Fruit fly (Drosophila melanogaster) whole organism, embryonic: ENCODE data around the gene Mul1.

ENCODE experiments used
- Ada2b ChIP-seq: fragments of 200-800 bp; sonication (Bioruptor generic); IDR thresholded peaks from 2 replicates; pipeline ENCODE4 v1.3.6; 2022; ENCODE audit warnings: missing biosample characterization, missing genetic modification characterization
- Atf6 ChIP-seq: fragments of 200-800 bp; sonication (Bioruptor generic); IDR thresholded peaks from 2 replicates; pipeline ENCODE4 v1.3.6; 2022; ENCODE audit warnings: missing biosample characterization, missing genetic modification characterization
- Blimp-1 ChIP-seq: fragments of 200-800 bp; sonication (Bioruptor generic); optimal IDR thresholded peaks from 3 replicates; lab custom pipeline; 2018; ENCODE audit warnings: missing biosample characterization, missing genetic modification characterization, mild to moderate bottlenecking, moderate library complexity, missing genetic modification reagents
- CG1024 ChIP-seq: fragments of 200-800 bp; sonication (Bioruptor generic); IDR thresholded peaks from 2 replicates; pipeline ENCODE4 v1.3.6; 2022; ENCODE audit warnings: missing biosample characterization, missing genetic modification characterization
- CG10274 ChIP-seq: fragments of 200-800 bp; sonication (Bioruptor generic); optimal IDR thresholded peaks from 3 replicates; lab custom pipeline; 2017; ENCODE audit warnings: missing biosample characterization, mild to moderate bottlenecking, missing genetic modification characterization
- CG11504 ChIP-seq: fragments of 200-800 bp; sonication (Bioruptor generic); optimal IDR thresholded peaks from 3 replicates; lab custom pipeline; 2019; ENCODE audit warnings: missing biosample characterization, mild to moderate bottlenecking, missing genetic modification characterization, moderate library complexity
- CG11696 ChIP-seq: fragments of 200-800 bp; sonication (Bioruptor generic); IDR thresholded peaks from 2 replicates; pipeline ENCODE4 v1.3.6; 2022; ENCODE audit warnings: missing biosample characterization, missing genetic modification characterization
- CG1233 ChIP-seq: fragments of 200-800 bp; sonication (Bioruptor generic); optimal IDR thresholded peaks from 4 replicates; lab custom pipeline; 2018; ENCODE audit warnings: missing biosample characterization, mild to moderate bottlenecking, missing genetic modification characterization
- CG13624 ChIP-seq: fragments of 200-800 bp; sonication (Bioruptor generic); optimal IDR thresholded peaks from 2 replicates; lab custom pipeline; 2016; ENCODE audit warnings: missing biosample characterization, missing genetic modification characterization
- CG14710 ChIP-seq: fragments of 200-800 bp; sonication (Bioruptor generic); optimal IDR thresholded peaks from 3 replicates; lab custom pipeline; 2019; ENCODE audit warnings: missing biosample characterization, mild to moderate bottlenecking, missing genetic modification characterization, moderate library complexity
- CG15479 ChIP-seq: fragments of 200-800 bp; sonication (Bioruptor generic); optimal IDR thresholded peaks from 3 replicates; lab custom pipeline; 2019; ENCODE audit warnings: missing biosample characterization, mild to moderate bottlenecking, missing genetic modification characterization, moderate library complexity
- CG16815 ChIP-seq: fragments of 200-800 bp; sonication (Bioruptor generic); optimal IDR thresholded peaks from 3 replicates; lab custom pipeline; 2017; ENCODE audit warnings: missing biosample characterization, mild to moderate bottlenecking, missing genetic modification characterization
- CG16863 ChIP-seq: fragments of 200-800 bp; sonication (Bioruptor generic); optimal IDR thresholded peaks from 3 replicates; lab custom pipeline; 2016; ENCODE audit warnings: missing biosample characterization, missing genetic modification characterization
- CG17912 ChIP-seq: fragments of 200-800 bp; sonication (Bioruptor generic); optimal IDR thresholded peaks from 2 replicates; lab custom pipeline; 2018; ENCODE audit warnings: missing biosample characterization, mild to moderate bottlenecking, missing genetic modification characterization
- CG18262 ChIP-seq: fragments of 200-800 bp; optimal IDR thresholded peaks from 3 replicates; lab custom pipeline; 2019; ENCODE audit warnings: missing biosample characterization, mild to moderate bottlenecking, missing genetic modification characterization, moderate library complexity
- CG30403 ChIP-seq: fragments of 200-800 bp; sonication (Bioruptor generic); optimal IDR thresholded peaks from 3 replicates; lab custom pipeline; 2016; ENCODE audit warnings: missing biosample characterization, missing genetic modification characterization
- CG6272 ChIP-seq: fragments of 200-800 bp; sonication (Bioruptor generic); IDR thresholded peaks from 2 replicates; pipeline ENCODE4 v1.3.6; 2022; ENCODE audit warnings: missing biosample characterization, missing genetic modification characterization
- CG7839 ChIP-seq: fragments of 200-800 bp; sonication (Bioruptor generic); optimal IDR thresholded peaks from 3 replicates; lab custom pipeline; 2018; ENCODE audit warnings: missing biosample characterization, mild to moderate bottlenecking, missing genetic modification characterization, moderate library complexity
- CG7987 ChIP-seq: fragments of 200-800 bp; sonication (Bioruptor generic); optimal IDR thresholded peaks from 2 replicates; lab custom pipeline; 2018; ENCODE audit warnings: missing biosample characterization, mild to moderate bottlenecking, missing genetic modification characterization, moderate library complexity
- CG8290 ChIP-seq, 3 experiments: fragments of 200-800 bp; sonication (Bioruptor generic); optimal IDR thresholded peaks; 2 replicates each; lab custom pipeline; 2016 to 2019; ENCODE audit warnings: missing biosample characterization in 3 of 3, missing genetic modification characterization in 3 of 3, mild to moderate bottlenecking in 2 of 3, moderate library complexity in 1 of 3
- CG9215 ChIP-seq: fragments of 200-800 bp; sonication (Bioruptor generic); IDR thresholded peaks from 2 replicates; pipeline ENCODE4 v1.3.6; 2022; ENCODE audit warnings: missing biosample characterization, missing genetic modification characterization
- D19B ChIP-seq: fragments of 200-800 bp; sonication (Bioruptor generic); optimal IDR thresholded peaks from 2 replicates; lab custom pipeline; 2017; ENCODE audit warnings: missing biosample characterization, mild to moderate bottlenecking, missing genetic modification characterization
- Dll ChIP-seq: fragments of 200-800 bp; sonication (Bioruptor generic); IDR thresholded peaks from 4 replicates; pipeline ENCODE4 v1.3.6; 2022; ENCODE audit warnings: missing biosample characterization, missing genetic modification characterization; ENCODE audit not compliant: partially characterized antibody
- Dref ChIP-seq: fragments of 200-800 bp; sonication (Bioruptor generic); IDR thresholded peaks from 2 replicates; pipeline ENCODE4 v1.3.6; 2022; ENCODE audit warnings: missing biosample characterization, missing genetic modification characterization
- Fer1 ChIP-seq: fragments of 200-800 bp; sonication (Bioruptor generic); optimal IDR thresholded peaks from 2 replicates; lab custom pipeline; 2017; ENCODE audit warnings: missing biosample characterization, mild to moderate bottlenecking, missing genetic modification characterization
- Hmx ChIP-seq: fragments of 200-800 bp; sonication (Bioruptor generic); optimal IDR thresholded peaks from 2 replicates; lab custom pipeline; 2016; ENCODE audit warnings: missing biosample characterization, missing genetic modification characterization
- Hr51 ChIP-seq, 2 experiments: fragments of 200-800 bp; sonication (Bioruptor generic); optimal IDR thresholded peaks; 2 replicates in 1 of 2; 3 replicates in 1 of 2; lab custom pipeline; 2016 to 2018; ENCODE audit warnings: missing biosample characterization in 2 of 2, missing genetic modification characterization in 2 of 2, mild to moderate bottlenecking in 1 of 2, moderate library complexity in 1 of 2
- MTF-1 ChIP-seq: fragments of 200-800 bp; sonication (Bioruptor generic); optimal IDR thresholded peaks from 2 replicates; lab custom pipeline; 2018; ENCODE audit warnings: missing biosample characterization, mild to moderate bottlenecking, missing genetic modification characterization, borderline replicate concordance
- Med ChIP-seq: fragments of 200-800 bp; sonication (Bioruptor generic); peaks from one replicate; lab custom pipeline; 2016; ENCODE audit warnings: missing biosample characterization, missing genetic modification characterization, mild to moderate bottlenecking, inconsistent platforms, moderate library complexity
- Ptx1 ChIP-seq: fragments of 200-800 bp; sonication (Bioruptor generic); IDR thresholded peaks from 2 replicates; pipeline ENCODE4 v1.3.6; 2022; ENCODE audit warnings: missing biosample characterization, missing genetic modification characterization
- Sox102F ChIP-seq: fragments of 200-800 bp; sonication (Bioruptor generic); optimal IDR thresholded peaks from 2 replicates; lab custom pipeline; 2018; ENCODE audit warnings: missing biosample characterization, mild to moderate bottlenecking, missing genetic modification characterization, moderate library complexity
- Spps ChIP-seq: fragments of 200-800 bp; sonication (Bioruptor generic); optimal IDR thresholded peaks from 2 replicates; lab custom pipeline; 2018; ENCODE audit warnings: missing biosample characterization, mild to moderate bottlenecking, missing genetic modification characterization
- Ssrp ChIP-seq: fragments of 200-800 bp; sonication (Bioruptor generic); optimal IDR thresholded peaks from 2 replicates; lab custom pipeline; 2018; ENCODE audit warnings: missing biosample characterization, mild to moderate bottlenecking, missing genetic modification characterization, moderate library complexity
- Tbp ChIP-seq: fragments of >200 bp; optimal IDR thresholded peaks from 2 replicates; lab custom pipeline; 2018; ENCODE audit warnings: missing biosample characterization, missing genetic modification characterization
- Xrp1 ChIP-seq: fragments of 200-800 bp; sonication (Bioruptor generic); IDR thresholded peaks from 2 replicates; pipeline ENCODE4 v1.3.6; 2022; ENCODE audit warnings: missing biosample characterization, missing genetic modification characterization
- br ChIP-seq: fragments of >200 bp; optimal IDR thresholded peaks from 2 replicates; lab custom pipeline; 2017
- dan ChIP-seq: fragments of 200-800 bp; sonication (Bioruptor generic); IDR thresholded peaks from 2 replicates; pipeline ENCODE4 v1.3.6; 2022; ENCODE audit warnings: missing biosample characterization, missing genetic modification characterization
- en ChIP-seq: fragments of 200-800 bp; sonication (Bioruptor generic); optimal IDR thresholded peaks from 2 replicates; lab custom pipeline; 2016; ENCODE audit warnings: missing biosample characterization, missing genetic modification characterization
- ewg ChIP-seq: fragments of 200-800 bp; sonication (Bioruptor generic); optimal IDR thresholded peaks from 3 replicates; lab custom pipeline; 2017; ENCODE audit warnings: mild to moderate bottlenecking, missing biosample characterization, missing genetic modification reagents, missing genetic modification characterization
- gem ChIP-seq: fragments of 200-800 bp; sonication (Bioruptor generic); optimal IDR thresholded peaks from 2 replicates; lab custom pipeline; 2019; ENCODE audit warnings: missing biosample characterization, mild to moderate bottlenecking, missing genetic modification characterization, moderate library complexity
- kah ChIP-seq: fragments of 200-800 bp; sonication (Bioruptor generic); optimal IDR thresholded peaks from 2 replicates; lab custom pipeline; 2018; ENCODE audit warnings: missing biosample characterization, mild to moderate bottlenecking, missing genetic modification characterization
- klu ChIP-seq: fragments of 200-800 bp; sonication (Bioruptor generic); IDR thresholded peaks from 2 replicates; pipeline ENCODE4 v1.3.6; 2022; ENCODE audit warnings: missing biosample characterization, missing genetic modification characterization
- lbe ChIP-seq: fragments of 200-800 bp; sonication (Bioruptor generic); optimal IDR thresholded peaks from 2 replicates; lab custom pipeline; 2016; ENCODE audit warnings: missing biosample characterization, mild to moderate bottlenecking, missing genetic modification characterization
- maf-S ChIP-seq: fragments of 200-800 bp; sonication (Bioruptor generic); optimal IDR thresholded peaks from 2 replicates; lab custom pipeline; 2016; ENCODE audit warnings: missing biosample characterization, missing genetic modification characterization
- nom ChIP-seq: fragments of 200-800 bp; sonication (Bioruptor generic); optimal IDR thresholded peaks from 2 replicates; lab custom pipeline; 2017; ENCODE audit warnings: missing biosample characterization, missing genetic modification characterization, mild to moderate bottlenecking, moderate library complexity, missing genetic modification reagents
- otp ChIP-seq: fragments of 200-800 bp; sonication (Bioruptor generic); IDR thresholded peaks from 3 replicates; pipeline ENCODE4, ENCODE4 v1.3.6; 2022; ENCODE audit warnings: missing biosample characterization, missing genetic modification characterization
- phol ChIP-seq: fragments of 200-800 bp; sonication (Bioruptor generic); optimal IDR thresholded peaks from 3 replicates; lab custom pipeline; 2018; ENCODE audit warnings: missing biosample characterization, mild to moderate bottlenecking, missing genetic modification characterization, moderate library complexity
- row ChIP-seq: fragments of 200-800 bp; sonication (Bioruptor generic); IDR thresholded peaks from 3 replicates; pipeline ENCODE4 v1.3.6; 2022; ENCODE audit warnings: missing biosample characterization, missing genetic modification characterization
- tap ChIP-seq: fragments of 200-800 bp; optimal IDR thresholded peaks from 3 replicates; lab custom pipeline; 2019; ENCODE audit warnings: missing biosample characterization, mild to moderate bottlenecking, missing genetic modification characterization, moderate library complexity
- tgo ChIP-seq: fragments of 200-800 bp; sonication (Bioruptor generic); IDR thresholded peaks from 3 replicates; pipeline ENCODE4 v1.3.6; 2022; ENCODE audit warnings: missing biosample characterization, missing genetic modification characterization
- trh ChIP-seq: fragments of 200-800 bp; sonication (Bioruptor generic); optimal IDR thresholded peaks from 2 replicates; lab custom pipeline; 2016; ENCODE audit warnings: missing biosample characterization, missing genetic modification characterization

Mul1 gene

DNA sequence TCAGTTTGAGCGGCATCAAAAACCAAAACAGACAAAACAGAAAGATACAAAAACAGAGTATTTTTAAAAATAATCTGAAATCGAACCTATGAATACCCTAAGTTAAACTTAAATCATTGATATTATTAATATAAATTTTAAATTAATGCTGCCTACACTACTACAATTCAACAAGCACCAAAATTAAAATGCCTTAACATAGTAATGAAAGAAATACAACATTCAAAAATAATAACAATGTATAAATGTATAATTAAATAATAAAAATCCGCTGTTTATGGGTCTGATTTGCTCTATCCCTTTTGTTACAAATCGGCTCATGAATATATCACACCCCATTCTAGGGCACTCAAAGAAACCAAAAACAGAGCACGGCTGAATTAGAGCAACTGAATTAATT, 27.8 kb downstream of the Mul1 start (continued):
- TF ChIP-seq CG9215 (GFP tag; lab: Robert Waterston, UW) (no peak), CG7839 (tag; lab: Kevin White, UChicago) (peak; percentile 12), CG11696 (no peak), CG17912 (GFP tag; lab: Kevin White, UChicago) (no peak), Med (peak; percentile 38), CG15479 (GFP tag; lab: Kevin White, UChicago) (no peak), Atf6 (GFP tag; lab: Robert Waterston, UW) (no peak), CG10274 (no peak), CG13624 (GFP tag; lab: Kevin White, UChicago) (no peak), Tbp (GFP tag; lab: Kevin White, UChicago) (no peak), Hmx (no peak), CG7987 (GFP tag; lab: Kevin White, UChicago) (no peak), Dll (GFP tag; lab: Robert Waterston, UW) (no peak), klu (GFP tag; lab: Robert Waterston, UW) (no peak), phol (tag; lab: Kevin White, UChicago) (peak; percentile 2), Ssrp (tag; lab: Kevin White, UChicago) (peak; percentile 22), Spps (tag; lab: Kevin White, UChicago) (no peak), otp (GFP tag; lab: Robert Waterston, UW) (no peak), lbe (GFP tag; lab: Kevin White, UChicago) (no peak), CG30403 (GFP tag; lab: Kevin White, UChicago) (peak; percentile 11), CG11504 (tag; lab: Kevin White, UChicago) (peak; percentile 54), tgo (no peak), Fer1 (GFP tag; lab: Kevin White, UChicago) (no peak), Blimp-1 (GFP tag; lab: Kevin White, UChicago) (peak; percentile 14), gem (tag; lab: Kevin White, UChicago) (peak; percentile 44), Dref (no peak), CG16863 (no peak), Hr51 (GFP tag; optimal IDR thresholded peaks at IDR 0.05; lab: Kevin White, UChicago) (peak in 1 of 2 experiments; percentile 48), Ptx1 (GFP tag; lab: Robert Waterston, UW) (no peak), nom (GFP tag; lab: Kevin White, UChicago) (no peak), kah (no peak), CG8290 (GFP tag; optimal IDR thresholded peaks at IDR 0.05; lab: Kevin White, UChicago) (no peak), CG8290 (tag; optimal IDR thresholded peaks at IDR 0.05; lab: Kevin White, UChicago) (no peak), Ada2b (GFP tag; lab: Robert Waterston, UW) (no peak), CG1024 (no peak), MTF-1 (GFP tag; lab: Kevin White, UChicago) (no peak), br (lab: Kevin White, UChicago) (no peak), dan (GFP tag; lab: Robert Waterston, UW) (no peak), CG14710 (no peak), CG1233 (GFP tag; lab: Kevin White, UChicago) (no peak), trh (GFP tag; lab: Kevin White, UChicago) (no peak), CG6272 (no peak), Xrp1 (peak; percentile 34; the same call in 1 of the 2 replicates), D19B (GFP tag; lab: Kevin White, UChicago) (peak; percentile 13), tap (tag; lab: Kevin White, UChicago) (no peak), Sox102F (GFP tag; lab: Kevin White, UChicago) (peak; percentile 48), row (GFP tag; lab: Robert Waterston, UW) (peak; percentile 65), CG18262 (tag; lab: Kevin White, UChicago) (peak; percentile 30), ewg (no peak), CG16815 (GFP tag; lab: Kevin White, UChicago) (no peak), en (GFP tag; lab: Kevin White, UChicago) (no peak), maf-S (GFP tag; lab: Kevin White, UChicago) (no peak)
